Fruit fly (Drosophila melanogaster): ENCODE results near the gene CG43732.

CG43732 gene

DNA sequence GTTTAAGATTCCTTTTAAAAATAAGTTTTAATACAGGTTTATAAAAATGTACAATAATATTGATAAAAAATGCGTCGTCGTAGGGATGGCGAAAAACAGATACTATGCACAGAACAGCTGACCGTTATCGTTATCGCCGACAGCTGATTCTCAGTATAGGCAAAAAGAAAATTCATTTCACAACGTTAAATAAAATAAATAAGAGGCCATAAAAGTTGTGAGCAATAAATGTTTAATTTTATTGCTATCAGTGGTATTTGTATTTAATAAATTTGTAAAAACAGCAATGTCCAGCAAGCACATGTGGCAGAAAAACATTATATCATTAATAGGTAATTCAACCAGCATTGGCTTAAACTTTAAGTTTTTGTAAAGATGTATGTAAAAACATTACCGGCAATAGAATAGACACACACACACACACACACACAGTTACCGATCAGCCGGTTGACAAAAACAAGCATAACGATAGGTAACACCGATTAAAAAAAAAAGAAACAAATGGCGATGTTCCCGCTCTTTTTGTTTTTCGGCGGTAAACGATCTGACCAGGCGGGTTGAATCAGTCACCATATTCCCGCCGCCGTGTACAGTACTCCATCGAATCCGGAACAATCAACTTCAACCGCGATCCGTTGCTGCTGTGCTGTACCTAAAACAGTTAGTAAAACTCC, 31.0 kb downstream of the CG43732 start, which contains the start of the genes dnk and Smu1 (continued):
- TF ChIP-seq Vsx1 (GFP tag; optimal IDR thresholded peaks at IDR 0.05) (peak; percentile 20), Drgx (GFP tag; IDR thresholded peaks at IDR 0.05) (peak; percentile 42; the same call in 1 of the 2 replicates), sisA (GFP tag; IDR thresholded peaks at IDR 0.05) (no peak), CG11504 (tag; optimal IDR thresholded peaks at IDR 0.05) (no peak), row (GFP tag; IDR thresholded peaks at IDR 0.05) (no peak), grau (tag; optimal IDR thresholded peaks at IDR 0.05) (no peak), Abd-B (GFP tag; optimal IDR thresholded peaks at IDR 0.05) (no peak), ewg (GFP tag; optimal IDR thresholded peaks at IDR 0.05) (no peak), sens (GFP tag) (peak; percentile 60), Dref (GFP tag; IDR thresholded peaks at IDR 0.05) (peak; percentile 58), crp (GFP tag; optimal IDR thresholded peaks at IDR 0.05) (peak; percentile 66 to 96), lov (optimal IDR thresholded peaks at IDR 0.05) (no peak), lov (GFP tag; IDR thresholded peaks at IDR 0.05) (no peak), CG7928 (GFP tag; optimal IDR thresholded peaks at IDR 0.05) (peak; percentile 90), Dip2 (GFP tag; IDR thresholded peaks at IDR 0.05) (no peak), zf30C (GFP tag; optimal IDR thresholded peaks at IDR 0.05) (no peak), Dp (GFP tag; optimal IDR thresholded peaks at IDR 0.05) (peak; percentile 43), gt (GFP tag; IDR thresholded peaks at IDR 0.05) (no peak), CG2712 (tag; optimal IDR thresholded peaks at IDR 0.05) (no peak), cato (GFP tag; optimal IDR thresholded peaks at IDR 0.05; ENCODE audit: borderline replicate concordance) (no peak), corto (GFP tag; optimal IDR thresholded peaks at IDR 0.05) (no peak), CG31365 (tag; optimal IDR thresholded peaks at IDR 0.05) (no peak), org-1 (GFP tag; optimal IDR thresholded peaks at IDR 0.05) (no peak), tin (GFP tag; optimal IDR thresholded peaks at IDR 0.05) (no peak), Med (GFP tag) (peak; percentile 28), CG17385 (GFP tag; optimal IDR thresholded peaks at IDR 0.05) (no peak), chif (GFP tag; optimal IDR thresholded peaks at IDR 0.05) (no peak), sob (GFP tag; IDR thresholded peaks at IDR 0.05) (no peak), esg (GFP tag; conservative IDR thresholded peaks at IDR 0.05) (no peak), tx (GFP tag; optimal IDR thresholded peaks at IDR 0.05) (no peak), CG9797 (GFP tag; optimal IDR thresholded peaks at IDR 0.05) (no peak), tll (GFP tag; optimal IDR thresholded peaks at IDR 0.05) (no peak), CG10366 (GFP tag; IDR thresholded peaks at IDR 0.05) (no peak), CG13296 (GFP tag; optimal IDR thresholded peaks at IDR 0.05) (no peak), trem (tag; optimal IDR thresholded peaks at IDR 0.05) (peak; percentile 45), stwl (tag; optimal IDR thresholded peaks at IDR 0.05) (peak; percentile 25), CG2199 (GFP tag; IDR thresholded peaks at IDR 0.05) (no peak), luna (GFP tag; optimal IDR thresholded peaks at IDR 0.05) (no peak), Bdp1 (GFP tag; optimal IDR thresholded peaks at IDR 0.05) (no peak), CG18011 (GFP tag; optimal IDR thresholded peaks at IDR 0.05) (no peak), br (optimal IDR thresholded peaks at IDR 0.05) (no peak), CG17186 (GFP tag; optimal IDR thresholded peaks at IDR 0.05) (peak; percentile 2), onecut (GFP tag; IDR thresholded peaks at IDR 0.05) (peak; percentile 13; the same call in 1 of the 2 replicates), CG2116 (GFP tag; optimal IDR thresholded peaks at IDR 0.05) (peak; percentile 41), Bgb (GFP tag; IDR thresholded peaks at IDR 0.05; ENCODE audit: partially characterized antibody) (peak; percentile 37; the same call in 1 of the 2 replicates), BEAF-32 (GFP tag; optimal IDR thresholded peaks at IDR 0.05) (peak; percentile 54), CG4617 (GFP tag; optimal IDR thresholded peaks at IDR 0.05; ENCODE audit: borderline replicate concordance) (no peak), MESR4 (GFP tag; optimal IDR thresholded peaks at IDR 0.05) (no peak), CG6791 (GFP tag; IDR thresholded peaks at IDR 0.05; ENCODE audit: partially characterized antibody) (peak; percentile 43; the same call in 1 of the 3 replicates), Poxn (GFP tag; IDR thresholded peaks at IDR 0.05) (no peak)
